Worm (Caenorhabditis elegans): Measurements from ENCODE around the gene oatr-1.

oatr-1 gene

DNA sequence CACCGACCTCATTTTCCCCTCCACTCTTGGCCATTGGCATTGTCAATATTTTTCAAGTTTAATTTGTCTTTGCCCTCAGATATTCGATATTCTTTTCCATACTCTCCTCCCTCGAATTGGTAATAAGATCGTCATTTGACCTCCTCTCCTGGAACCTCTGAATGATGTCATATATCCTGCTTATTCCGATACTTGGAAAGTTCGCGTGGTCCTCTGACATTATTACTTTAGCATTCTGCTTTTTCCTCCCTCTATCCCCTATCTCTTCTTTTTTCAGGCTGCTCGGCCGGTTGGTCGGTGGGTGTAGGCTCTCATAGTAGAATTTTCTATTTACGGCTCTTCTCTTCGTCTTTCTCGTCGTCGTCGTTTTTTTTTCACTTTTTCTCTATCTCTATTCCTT is 43.5 kb downstream of the oatr-1 start:
- no peak for TF ChIP-seq unc-39 (tag; optimal IDR thresholded peaks at IDR 0.05)
- TF ChIP-seq cnd-1 (tag; optimal IDR thresholded peaks at IDR 0.05): no peak
- no peak for TF ChIP-seq hlh-1 (tag; optimal IDR thresholded peaks at IDR 0.05)
- no peak for TF ChIP-seq nhr-237 (tag; optimal IDR thresholded peaks at IDR 0.05)
- no peak for TF ChIP-seq mls-2 (tag; optimal IDR thresholded peaks at IDR 0.05)
- no peak for TF ChIP-seq ceh-83 (GFP tag; optimal IDR thresholded peaks at IDR 0.05)
- TF ChIP-seq zip-8 (tag; optimal IDR thresholded peaks at IDR 0.05): no peak
- TF ChIP-seq unc-62 (GFP tag; optimal IDR thresholded peaks at IDR 0.05): no peak
- TF ChIP-seq sem-2 (GFP tag; optimal IDR thresholded peaks at IDR 0.05): no peak
- no peak for TF ChIP-seq unc-120 (tag; optimal IDR thresholded peaks at IDR 0.05; ENCODE audit: poor library complexity, severe bottlenecking)
- no peak for TF ChIP-seq lsy-2 (tag; optimal IDR thresholded peaks at IDR 0.05)

DNA sequence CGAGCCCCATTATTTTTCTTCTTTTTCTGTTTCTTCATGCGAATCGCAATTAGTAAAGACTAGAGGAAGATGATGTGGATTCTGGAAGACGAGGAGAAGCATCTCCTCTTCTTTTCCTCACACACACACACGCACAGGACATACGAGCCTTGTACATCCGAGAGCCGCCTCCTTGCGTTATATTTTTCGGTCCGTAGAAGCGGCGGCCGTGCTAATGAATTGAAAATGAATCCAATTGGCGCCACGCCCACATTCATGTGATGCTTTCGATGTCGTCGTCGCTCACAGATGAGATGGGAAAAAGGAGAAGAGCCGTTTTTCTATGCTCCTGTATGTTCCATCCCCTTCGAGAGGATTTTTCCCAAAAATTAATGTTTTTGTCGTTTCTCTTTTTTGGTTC is 44.5 kb downstream of the oatr-1 start:
- TF ChIP-seq unc-62 (GFP tag; optimal IDR thresholded peaks at IDR 0.05): no peak
- TF ChIP-seq ceh-39 (tag; optimal IDR thresholded peaks at IDR 0.05): no peak
- TF ChIP-seq lin-32 (GFP tag; optimal IDR thresholded peaks at IDR 0.05): no peak
- no peak for TF ChIP-seq pha-4 (tag; optimal IDR thresholded peaks at IDR 0.05)
- no peak for TF ChIP-seq unc-39 (tag; optimal IDR thresholded peaks at IDR 0.05)
- no peak for TF ChIP-seq nhr-237 (tag; optimal IDR thresholded peaks at IDR 0.05)
- no peak for TF ChIP-seq lin-13 (tag; optimal IDR thresholded peaks at IDR 0.05)
- TF ChIP-seq nhr-12 (tag; optimal IDR thresholded peaks at IDR 0.05): no peak
- TF ChIP-seq mep-1 (tag; optimal IDR thresholded peaks at IDR 0.05): no peak
- no peak for TF ChIP-seq blmp-1 (tag; optimal IDR thresholded peaks at IDR 0.05)
- no peak for TF ChIP-seq snpc-4 (tag; optimal IDR thresholded peaks at IDR 0.05)

DNA sequence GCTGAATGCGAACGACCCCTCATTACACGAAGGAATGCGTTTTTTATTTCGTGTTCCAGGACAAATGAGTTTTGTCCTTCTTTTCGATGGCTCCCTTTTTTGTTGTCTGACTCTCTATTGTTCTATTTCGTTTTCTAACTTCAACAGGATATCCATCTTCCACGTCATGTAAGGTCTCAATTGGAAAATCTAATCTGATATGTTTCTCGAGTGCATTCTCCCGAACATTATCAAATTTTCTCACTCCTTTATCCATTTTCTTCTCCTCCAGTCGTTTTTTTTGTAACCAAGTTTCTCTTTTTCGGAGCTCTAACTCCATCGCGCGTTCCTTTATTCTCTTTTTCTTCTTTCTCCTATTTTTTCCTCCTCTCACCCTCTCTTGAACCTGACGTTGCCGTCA is 45.6 kb downstream of the oatr-1 start:
- TF ChIP-seq M03D4.4 (tag; optimal IDR thresholded peaks at IDR 0.05) (no peak), snpc-4 (tag; optimal IDR thresholded peaks at IDR 0.05) (no peak), nhr-28 (tag; optimal IDR thresholded peaks at IDR 0.05) (no peak), pha-4 (tag; optimal IDR thresholded peaks at IDR 0.05) (no peak), drap-1 (GFP tag; optimal IDR thresholded peaks at IDR 0.05) (no peak), nhr-237 (tag; optimal IDR thresholded peaks at IDR 0.05) (no peak), lin-32 (GFP tag; optimal IDR thresholded peaks at IDR 0.05) (no peak), mep-1 (tag; optimal IDR thresholded peaks at IDR 0.05) (no peak), bed-3 (GFP tag; optimal IDR thresholded peaks at IDR 0.05) (no peak), nhr-76 (tag; optimal IDR thresholded peaks at IDR 0.05) (no peak), zip-8 (tag; optimal IDR thresholded peaks at IDR 0.05) (no peak), hlh-1 (tag; optimal IDR thresholded peaks at IDR 0.05) (no peak), nhr-12 (tag; optimal IDR thresholded peaks at IDR 0.05) (no peak)

DNA sequence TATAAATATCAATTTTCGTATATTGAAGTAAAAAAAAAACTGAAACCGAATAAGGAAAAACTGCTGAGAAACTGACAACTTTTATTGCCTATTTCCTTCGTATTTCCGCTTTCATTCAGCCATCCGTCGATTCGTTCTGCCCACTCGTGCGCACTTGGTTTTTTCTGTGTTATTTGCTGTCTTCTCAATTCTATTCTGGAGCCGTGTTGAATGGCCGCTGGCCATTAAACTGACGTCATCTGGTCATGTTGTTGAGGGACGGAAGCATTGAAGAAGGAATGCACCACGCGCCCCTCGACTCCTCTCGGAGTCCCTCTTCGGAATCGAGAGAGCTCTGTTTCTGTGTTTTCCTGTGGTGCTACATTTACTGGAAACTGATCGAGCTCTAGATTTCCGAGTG is 47.4 kb downstream of the oatr-1 start:
- TF ChIP-seq unc-120 (tag; optimal IDR thresholded peaks at IDR 0.05; ENCODE audit: poor library complexity, severe bottlenecking): no peak
- TF ChIP-seq lsy-2 (tag; optimal IDR thresholded peaks at IDR 0.05): no peak
- no peak for TF ChIP-seq ceh-43 (GFP tag; optimal IDR thresholded peaks at IDR 0.05)
- TF ChIP-seq unc-39 (tag; optimal IDR thresholded peaks at IDR 0.05): no peak
- no peak for TF ChIP-seq unc-62 (GFP tag; optimal IDR thresholded peaks at IDR 0.05)
- TF ChIP-seq blmp-1 (tag; optimal IDR thresholded peaks at IDR 0.05): no peak
- TF ChIP-seq nhr-76 (tag; optimal IDR thresholded peaks at IDR 0.05): no peak
- TF ChIP-seq cnd-1 (tag; optimal IDR thresholded peaks at IDR 0.05): no peak
- TF ChIP-seq mep-1 (tag; optimal IDR thresholded peaks at IDR 0.05): no peak
- no peak for TF ChIP-seq mab-5 (tag; optimal IDR thresholded peaks at IDR 0.05)
- no peak for TF ChIP-seq snpc-4 (tag; optimal IDR thresholded peaks at IDR 0.05)
- no peak for TF ChIP-seq ztf-11 (tag; optimal IDR thresholded peaks at IDR 0.05)
- TF ChIP-seq zip-8 (tag; optimal IDR thresholded peaks at IDR 0.05): no peak
- TF ChIP-seq nhr-12 (tag; optimal IDR thresholded peaks at IDR 0.05): no peak
- TF ChIP-seq ham-2 (GFP tag; optimal IDR thresholded peaks at IDR 0.05): no peak
- TF ChIP-seq tbx-8 (GFP tag; optimal IDR thresholded peaks at IDR 0.05): no peak
- no peak for TF ChIP-seq ces-1 (GFP tag; optimal IDR thresholded peaks at IDR 0.05)
- TF ChIP-seq mls-2 (tag; optimal IDR thresholded peaks at IDR 0.05): no peak
- TF ChIP-seq M03D4.4 (tag; optimal IDR thresholded peaks at IDR 0.05): no peak

DNA sequence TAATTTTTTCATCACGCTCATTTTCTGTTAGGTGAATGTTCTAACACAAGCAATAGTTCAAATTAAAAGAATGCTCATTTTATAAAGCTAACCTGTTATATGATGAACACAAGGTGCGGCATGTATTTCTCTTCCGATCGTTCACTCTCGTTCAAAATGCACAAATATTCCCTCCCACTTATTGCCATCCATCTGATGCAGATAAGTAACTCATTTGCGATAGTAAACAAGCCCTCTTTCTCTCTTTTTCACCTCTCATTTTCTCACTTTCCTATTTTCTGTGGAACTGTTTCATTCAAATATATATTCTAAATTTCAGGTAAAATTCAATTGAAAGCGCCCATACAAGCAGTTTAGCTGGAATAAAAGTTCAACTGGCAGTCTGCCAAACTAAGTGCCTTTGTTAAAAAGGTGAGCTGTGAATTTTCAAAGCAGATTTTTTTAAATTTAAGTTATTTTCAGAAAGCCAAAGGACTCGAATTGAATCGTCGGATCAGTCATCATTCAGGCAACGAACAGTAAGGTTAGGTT is 49.9 kb downstream of the oatr-1 start, which contains the start of the genes trmt-10C.2 and C56G2.22:
trmt-10C.2 (plus strand) TSS at position 314 of the 531 bp plus-strand sequence.
C56G2.22 (plus strand) TSS at position 481 of the 531 bp plus-strand sequence.
- TF ChIP-seq lin-32 (GFP tag; optimal IDR thresholded peaks at IDR 0.05): no peak
- peak; percentile 41 for TF ChIP-seq pha-4 (tag; optimal IDR thresholded peaks at IDR 0.05)
- no peak for TF ChIP-seq nhr-12 (tag; optimal IDR thresholded peaks at IDR 0.05)
- TF ChIP-seq blmp-1 (tag; optimal IDR thresholded peaks at IDR 0.05): no peak
- TF ChIP-seq lin-13 (tag; optimal IDR thresholded peaks at IDR 0.05): no peak
